Fruit fly (Drosophila melanogaster): ENCODE data around the gene PIG-S.

DNA sequence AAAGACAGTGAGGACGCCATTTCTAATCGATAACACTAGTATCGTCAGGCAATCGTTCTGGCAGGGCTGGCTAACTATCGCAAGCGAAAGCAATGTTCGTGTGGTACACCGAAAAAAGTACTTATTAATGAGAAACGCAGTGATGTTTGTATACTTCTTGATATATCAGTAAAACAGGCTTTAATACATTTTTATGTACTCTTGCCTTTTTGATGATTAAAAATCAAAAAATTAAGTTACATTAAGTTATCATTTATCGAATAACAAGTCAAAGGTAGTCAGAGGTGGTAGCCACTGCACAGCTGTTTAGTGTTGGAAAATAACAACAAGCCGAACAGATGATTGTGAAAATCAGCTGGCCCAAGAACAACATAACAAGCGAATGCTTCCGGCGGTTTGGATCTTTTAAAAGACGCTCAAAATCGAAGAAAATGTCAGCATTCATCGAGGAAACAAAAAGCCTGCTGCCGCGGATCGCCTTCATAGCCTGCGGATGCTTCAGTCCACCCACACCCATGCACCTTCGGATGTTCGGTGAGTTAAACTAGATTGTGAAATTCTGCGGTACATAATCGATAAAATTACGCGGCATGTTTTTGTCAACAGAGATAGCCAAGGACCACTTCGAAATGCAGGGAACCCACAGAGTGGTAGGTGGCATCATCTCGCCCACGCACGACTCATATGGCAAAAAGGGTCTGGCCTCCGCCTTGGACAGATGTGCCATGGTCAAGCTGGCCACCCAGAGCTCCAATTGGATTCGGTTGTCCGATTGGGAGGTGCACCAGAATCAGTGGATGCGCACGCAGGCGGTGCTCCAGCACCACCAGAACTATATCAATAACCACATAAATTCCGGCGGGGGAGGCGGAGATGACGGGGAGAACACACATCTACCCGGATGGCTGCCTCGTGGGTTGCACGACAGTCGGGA is 27.5 kb upstream of the PIG-S start, which contains the start of the genes ssh and Nmnat:
- TF ChIP-seq psq (optimal IDR thresholded peaks at IDR 0.05), result no peak
- no peak for TF ChIP-seq pan (optimal IDR thresholded peaks at IDR 0.05)
- TF ChIP-seq Dll (optimal IDR thresholded peaks at IDR 0.05), result no peak

Measured in whole organism.